Fruit fly (Drosophila melanogaster) whole organism, embryonic: ENCODE results near the gene Nepl3.

Experiments used
- Asciz ChIP-seq: fragments of 200-800 bp; sonication (Bioruptor generic); optimal IDR thresholded peaks from 2 replicates; lab custom pipeline; 2017; ENCODE audit warnings: missing biosample characterization, mild to moderate bottlenecking, missing genetic modification characterization, missing genetic modification reagents
- Bdp1 ChIP-seq: fragments of 200-800 bp; sonication (Bioruptor generic); optimal IDR thresholded peaks from 3 replicates; lab custom pipeline; 2016; ENCODE audit warnings: missing biosample characterization, missing genetic modification characterization
- CG10462 ChIP-seq: fragments of 200-800 bp; sonication (Bioruptor generic); optimal IDR thresholded peaks from 2 replicates; lab custom pipeline; 2016; ENCODE audit warnings: missing biosample characterization, missing genetic modification characterization
- CG11093 ChIP-seq: fragments of 200-800 bp; sonication (Bioruptor generic); IDR thresholded peaks from 3 replicates; pipeline ENCODE4 v1.3.6; 2022; ENCODE audit warnings: missing biosample characterization, missing genetic modification characterization
- CG12299 ChIP-seq: fragments of 200-800 bp; sonication (Bioruptor generic); optimal IDR thresholded peaks from 2 replicates; lab custom pipeline; 2018; ENCODE audit warnings: missing biosample characterization, mild to moderate bottlenecking, missing genetic modification characterization
- CG12391 ChIP-seq: fragments of 200-800 bp; sonication (Bioruptor generic); optimal IDR thresholded peaks from 3 replicates; lab custom pipeline; 2018; ENCODE audit warnings: missing biosample characterization, mild to moderate bottlenecking, missing genetic modification characterization, moderate library complexity
- CG12942 ChIP-seq: fragments of 200-800 bp; sonication (Bioruptor generic); optimal IDR thresholded peaks from 3 replicates; lab custom pipeline; 2016; ENCODE audit warnings: missing biosample characterization, missing genetic modification characterization
- CG13624 ChIP-seq: fragments of 200-800 bp; sonication (Bioruptor generic); optimal IDR thresholded peaks from 2 replicates; lab custom pipeline; 2016; ENCODE audit warnings: missing biosample characterization, missing genetic modification characterization
- CG15269 ChIP-seq: fragments of 200-800 bp; sonication (Bioruptor generic); optimal IDR thresholded peaks from 2 replicates; lab custom pipeline; 2018; ENCODE audit warnings: missing biosample characterization, mild to moderate bottlenecking, missing genetic modification characterization, moderate library complexity
- CG1602 ChIP-seq: fragments of 200-800 bp; sonication (Bioruptor generic); optimal IDR thresholded peaks from 3 replicates; lab custom pipeline; 2016; ENCODE audit warnings: missing biosample characterization, missing genetic modification characterization
- CG17361 ChIP-seq: fragments of 200-800 bp; sonication (Bioruptor generic); IDR thresholded peaks from 3 replicates; pipeline ENCODE4 v1.3.6; 2022; ENCODE audit warnings: missing biosample characterization, missing genetic modification characterization
- CG18476 ChIP-seq: fragments of 200-800 bp; sonication (Bioruptor generic); optimal IDR thresholded peaks from 2 replicates; lab custom pipeline; 2016; ENCODE audit warnings: missing biosample characterization, mild to moderate bottlenecking, missing genetic modification characterization
- CG2875 ChIP-seq: fragments of 200-800 bp; sonication (Bioruptor generic); optimal IDR thresholded peaks from 2 replicates; lab custom pipeline; 2017; ENCODE audit warnings: missing biosample characterization, mild to moderate bottlenecking, missing genetic modification characterization, missing genetic modification reagents
- CG6254 ChIP-seq: fragments of 200-800 bp; sonication (Bioruptor generic); optimal IDR thresholded peaks from 3 replicates; lab custom pipeline; 2017; ENCODE audit warnings: mild to moderate bottlenecking, missing biosample characterization, missing genetic modification reagents, missing genetic modification characterization
- CG6654 ChIP-seq: fragments of 200-800 bp; sonication (Bioruptor generic); optimal IDR thresholded peaks from 2 replicates; lab custom pipeline; 2017; ENCODE audit warnings: missing biosample characterization, mild to moderate bottlenecking, missing genetic modification characterization
- CG7745 ChIP-seq: fragments of 200-800 bp; sonication (Bioruptor generic); optimal IDR thresholded peaks from 2 replicates; lab custom pipeline; 2018; ENCODE audit warnings: missing biosample characterization, mild to moderate bottlenecking, missing genetic modification characterization, moderate library complexity
- CG8089 ChIP-seq: fragments of 200-800 bp; sonication (Bioruptor generic); optimal IDR thresholded peaks from 3 replicates; lab custom pipeline; 2016; ENCODE audit warnings: missing biosample characterization, missing genetic modification characterization
- CG8359 ChIP-seq: fragments of 200-800 bp; sonication (Bioruptor generic); optimal IDR thresholded peaks from 2 replicates; lab custom pipeline; 2017; ENCODE audit warnings: missing biosample characterization, mild to moderate bottlenecking, missing genetic modification characterization, borderline replicate concordance
- CTCF ChIP-seq: fragments of 200-800 bp; sonication (Bioruptor generic); optimal IDR thresholded peaks from 2 replicates; lab custom pipeline; 2017; ENCODE audit warnings: missing biosample characterization, mild to moderate bottlenecking, missing genetic modification characterization, moderate library complexity
- CoRest ChIP-seq: fragments of 200-800 bp; sonication (Bioruptor generic); optimal IDR thresholded peaks from 3 replicates; lab custom pipeline; 2018; ENCODE audit warnings: missing biosample characterization, mild to moderate bottlenecking, missing genetic modification characterization, moderate library complexity
- Fer1 ChIP-seq: fragments of 200-800 bp; sonication (Bioruptor generic); optimal IDR thresholded peaks from 2 replicates; lab custom pipeline; 2017; ENCODE audit warnings: missing biosample characterization, mild to moderate bottlenecking, missing genetic modification characterization
- Hr51 ChIP-seq, 2 experiments: fragments of 200-800 bp; sonication (Bioruptor generic); optimal IDR thresholded peaks; 2 replicates in 1 of 2; 3 replicates in 1 of 2; lab custom pipeline; 2016 to 2018; ENCODE audit warnings: missing biosample characterization in 2 of 2, missing genetic modification characterization in 2 of 2, mild to moderate bottlenecking in 1 of 2, moderate library complexity in 1 of 2
- Hr78 ChIP-seq, 2 experiments: fragments of 200-800 bp in 1 of 2; fragments of >200 bp in 1 of 2; sonication (Bioruptor generic) in 1 of 2; optimal IDR thresholded peaks; 2 replicates each; lab custom pipeline; 2017 to 2019; ENCODE audit warnings: missing biosample characterization in 2 of 2, missing genetic modification characterization in 2 of 2, mild to moderate bottlenecking in 1 of 2, moderate library complexity in 1 of 2
- Lhr ChIP-seq: fragments of 200-800 bp; sonication (Bioruptor generic); optimal IDR thresholded peaks from 3 replicates; lab custom pipeline; 2017; ENCODE audit warnings: mild to moderate bottlenecking, missing biosample characterization, missing genetic modification reagents, missing genetic modification characterization
- NC2β ChIP-seq: fragments of 200-800 bp; sonication (Bioruptor generic); optimal IDR thresholded peaks from 2 replicates; lab custom pipeline; 2016; ENCODE audit warnings: missing biosample characterization, missing genetic modification characterization
- Sox102F ChIP-seq: fragments of 200-800 bp; sonication (Bioruptor generic); optimal IDR thresholded peaks from 2 replicates; lab custom pipeline; 2018; ENCODE audit warnings: missing biosample characterization, mild to moderate bottlenecking, missing genetic modification characterization, moderate library complexity
- bigmax ChIP-seq: fragments of 200-800 bp; sonication (Bioruptor generic); optimal IDR thresholded peaks from 2 replicates; lab custom pipeline; 2018; ENCODE audit warnings: missing biosample characterization, mild to moderate bottlenecking, missing genetic modification characterization
- br ChIP-seq: fragments of >200 bp; optimal IDR thresholded peaks from 2 replicates; lab custom pipeline; 2017
- cg ChIP-seq: fragments of 200-800 bp; sonication (Bioruptor generic); optimal IDR thresholded peaks from 3 replicates; lab custom pipeline; 2019; ENCODE audit warnings: missing biosample characterization, mild to moderate bottlenecking, missing genetic modification characterization, moderate library complexity
- chinmo ChIP-seq: fragments of 200-800 bp; sonication (Bioruptor generic); IDR thresholded peaks from 4 replicates; pipeline ENCODE4 v1.3.6; 2022; ENCODE audit warnings: missing biosample characterization, missing genetic modification characterization; ENCODE audit not compliant: partially characterized antibody
- crc ChIP-seq: fragments of 200-800 bp; sonication (Bioruptor generic); optimal IDR thresholded peaks from 2 replicates; lab custom pipeline; 2016; ENCODE audit warnings: missing biosample characterization, missing genetic modification characterization
- cwo ChIP-seq: fragments of 200-800 bp; sonication (Bioruptor generic); optimal IDR thresholded peaks from 3 replicates; lab custom pipeline; 2017; ENCODE audit warnings: missing biosample characterization, missing genetic modification characterization, mild to moderate bottlenecking, moderate library complexity, missing genetic modification reagents
- dmrt99B ChIP-seq: fragments of 200-800 bp; sonication (Bioruptor generic); optimal IDR thresholded peaks from 2 replicates; lab custom pipeline; 2018; ENCODE audit warnings: missing biosample characterization, mild to moderate bottlenecking, missing genetic modification characterization, moderate library complexity
- fu2 ChIP-seq: fragments of 200-800 bp; sonication (Bioruptor generic); optimal IDR thresholded peaks from 2 replicates; lab custom pipeline; 2016; ENCODE audit warnings: missing biosample characterization, missing genetic modification characterization
- gce ChIP-seq: fragments of 200-800 bp; sonication (Bioruptor generic); IDR thresholded peaks from 3 replicates; pipeline ENCODE4 v1.3.6; 2022; ENCODE audit warnings: missing biosample characterization, missing genetic modification characterization
- gfzf ChIP-seq: fragments of 200-800 bp; sonication (Bioruptor generic); optimal IDR thresholded peaks from 2 replicates; lab custom pipeline; 2016; ENCODE audit warnings: missing biosample characterization, mild to moderate bottlenecking, missing genetic modification characterization, moderate library complexity
- grau ChIP-seq: fragments of 200-800 bp; optimal IDR thresholded peaks from 3 replicates; lab custom pipeline; 2019; ENCODE audit warnings: missing biosample characterization, mild to moderate bottlenecking, missing genetic modification characterization, moderate library complexity
- lab ChIP-seq: fragments of 200-800 bp; sonication (Bioruptor generic); optimal IDR thresholded peaks from 3 replicates; lab custom pipeline; 2017; ENCODE audit warnings: missing biosample characterization, missing genetic modification characterization, mild to moderate bottlenecking, moderate library complexity, missing genetic modification reagents
- lbe ChIP-seq: fragments of 200-800 bp; sonication (Bioruptor generic); optimal IDR thresholded peaks from 2 replicates; lab custom pipeline; 2016; ENCODE audit warnings: missing biosample characterization, mild to moderate bottlenecking, missing genetic modification characterization
- pfk ChIP-seq: fragments of 200-800 bp; sonication (Bioruptor generic); optimal IDR thresholded peaks from 2 replicates; lab custom pipeline; 2018; ENCODE audit warnings: missing biosample characterization, mild to moderate bottlenecking, missing genetic modification characterization, moderate library complexity
- pho ChIP-seq: fragments of 200-800 bp; sonication (Bioruptor generic); optimal IDR thresholded peaks from 2 replicates; lab custom pipeline; 2016; ENCODE audit warnings: missing biosample characterization, missing genetic modification characterization
- phol ChIP-seq: fragments of 200-800 bp; sonication (Bioruptor generic); optimal IDR thresholded peaks from 3 replicates; lab custom pipeline; 2018; ENCODE audit warnings: missing biosample characterization, mild to moderate bottlenecking, missing genetic modification characterization, moderate library complexity
- row ChIP-seq: fragments of 200-800 bp; sonication (Bioruptor generic); IDR thresholded peaks from 3 replicates; pipeline ENCODE4 v1.3.6; 2022; ENCODE audit warnings: missing biosample characterization, missing genetic modification characterization
- scrt ChIP-seq: fragments of 200-800 bp; sonication (Bioruptor generic); optimal IDR thresholded peaks from 2 replicates; lab custom pipeline; 2018; ENCODE audit warnings: missing biosample characterization, mild to moderate bottlenecking, missing genetic modification characterization, moderate library complexity
- sens ChIP-seq: fragments of 200-800 bp; sonication (Bioruptor generic); peaks from one replicate; lab custom pipeline; 2016; ENCODE audit warnings: missing biosample characterization, missing genetic modification characterization
- sob ChIP-seq: fragments of 200-800 bp; sonication (Bioruptor generic); IDR thresholded peaks from 2 replicates; pipeline ENCODE4 v1.3.6; 2022; ENCODE audit warnings: missing biosample characterization, missing genetic modification characterization
- sr ChIP-seq: fragments of 200-800 bp; sonication (Bioruptor generic); IDR thresholded peaks from 3 replicates; pipeline ENCODE4 v1.3.6; 2022; ENCODE audit warnings: missing biosample characterization, missing genetic modification characterization
- stc ChIP-seq: fragments of 200-800 bp; sonication (Bioruptor generic); IDR thresholded peaks from 2 replicates; pipeline ENCODE4 v1.3.6; 2022; ENCODE audit warnings: missing biosample characterization, missing genetic modification characterization
- unpg ChIP-seq: fragments of 200-800 bp; sonication (Bioruptor generic); optimal IDR thresholded peaks from 3 replicates; lab custom pipeline; 2018; ENCODE audit warnings: missing biosample characterization, mild to moderate bottlenecking, missing genetic modification characterization, moderate library complexity

Gene Nepl3

dm6 chr2L:5080225-5080867, 22.3 kb upstream of the Nepl3 start (continued):
- no peak for TF ChIP-seq CG8359 (GFP tag; lab: Kevin White, UChicago)
- TF ChIP-seq CG6254 (GFP tag; lab: Kevin White, UChicago), result no peak
- TF ChIP-seq chinmo (GFP tag; lab: Robert Waterston, UW), result 0 out of 4 replicates have a peak, but pooled peaks have one; percentile 20
- TF ChIP-seq grau (tag; lab: Kevin White, UChicago), result peak; percentile 16
- TF ChIP-seq CG6654 (GFP tag; lab: Kevin White, UChicago), result no peak
- no peak for TF ChIP-seq cwo (GFP tag; lab: Kevin White, UChicago)
- TF ChIP-seq CG7745 (tag; lab: Kevin White, UChicago), result no peak
- peak; percentile 18; the same call in 1 of the 2 replicates for TF ChIP-seq stc (GFP tag; lab: Robert Waterston, UW)
- peak; percentile 2 for TF ChIP-seq unpg
- TF ChIP-seq br, result no peak
- no peak for TF ChIP-seq pho
- no peak for TF ChIP-seq gfzf (GFP tag; lab: Kevin White, UChicago)
- no peak for TF ChIP-seq CG18476 (GFP tag; lab: Kevin White, UChicago)
- TF ChIP-seq cg (GFP tag; lab: Kevin White, UChicago), result no peak
- peak in 1 of 2 experiments; percentile 63 for TF ChIP-seq Hr51 (GFP tag; optimal IDR thresholded peaks at IDR 0.05; lab: Kevin White, UChicago)
- TF ChIP-seq pfk (GFP tag; lab: Kevin White, UChicago), result no peak
- TF ChIP-seq CG1602, result no peak
- TF ChIP-seq Hr78 (GFP tag; optimal IDR thresholded peaks at IDR 0.05; lab: Kevin White, UChicago), result peak in 1 of 2 experiments; percentile 2
- peak; percentile 14 for TF ChIP-seq Fer1
- no peak for TF ChIP-seq scrt
- TF ChIP-seq lab (GFP tag; lab: Kevin White, UChicago), result peak; percentile 16
- TF ChIP-seq CG17361 (GFP tag; lab: Robert Waterston, UW), result peak; percentile 35; the same call in 1 of the 3 replicates
- no peak for TF ChIP-seq CG2875 (GFP tag; lab: Kevin White, UChicago)
- no peak for TF ChIP-seq CG11093
- peak; percentile 18 for TF ChIP-seq CoRest (tag; lab: Kevin White, UChicago)
- TF ChIP-seq gce (GFP tag; lab: Robert Waterston, UW), result 0 out of 3 replicates have a peak, but pooled peaks have one; percentile 10
- TF ChIP-seq row (GFP tag; lab: Robert Waterston, UW), result no peak
- TF ChIP-seq CG12299 (tag; lab: Kevin White, UChicago), result no peak
- peak; percentile 59 for TF ChIP-seq sens (GFP tag; lab: Kevin White, UChicago)
- TF ChIP-seq CG10462 (GFP tag; lab: Kevin White, UChicago), result no peak
- no peak for TF ChIP-seq CTCF (GFP tag; lab: Kevin White, UChicago)
- no peak for TF ChIP-seq lbe (GFP tag; lab: Kevin White, UChicago)
- TF ChIP-seq sob (GFP tag; lab: Robert Waterston, UW), result 0 out of 2 replicates have a peak, but pooled peaks have one; percentile 7
- no peak for TF ChIP-seq CG13624 (GFP tag; lab: Kevin White, UChicago)
- TF ChIP-seq dmrt99B (tag; lab: Kevin White, UChicago), result peak; percentile 32
- TF ChIP-seq bigmax (GFP tag; lab: Kevin White, UChicago), result no peak
- no peak for TF ChIP-seq CG12942 (GFP tag; lab: Kevin White, UChicago)
- TF ChIP-seq Bdp1 (GFP tag; lab: Kevin White, UChicago), result no peak
- TF ChIP-seq Asciz (GFP tag; lab: Kevin White, UChicago), result no peak
- no peak for TF ChIP-seq NC2β
- TF ChIP-seq fu2 (GFP tag; lab: Kevin White, UChicago), result no peak
- no peak for TF ChIP-seq sr (GFP tag; lab: Robert Waterston, UW)
- no peak for TF ChIP-seq Lhr (GFP tag; lab: Kevin White, UChicago)
- peak; percentile 16 for TF ChIP-seq CG12391 (tag; lab: Kevin White, UChicago)
- peak; percentile 32 for TF ChIP-seq CG15269 (tag; lab: Kevin White, UChicago)
- TF ChIP-seq crc (GFP tag; lab: Kevin White, UChicago), result no peak
- TF ChIP-seq phol, result peak; percentile 45
- TF ChIP-seq Sox102F, result peak; percentile 62
- no peak for TF ChIP-seq CG8089
